Fruit fly (Drosophila melanogaster): ENCODE results near the gene Ptip.
A peak's percentile ranks its signal among the peaks of the same experiment; 100 is the strongest.

Ptip gene

dm6 chr3L:14001658-14002523 is 27.0 kb downstream of the Ptip start, which contains the start of the genes Nprl3 and upSET (continued):
- TF ChIP-seq CG16779 (GFP tag; IDR thresholded peaks at IDR 0.05) (no peak), CG5180 (GFP tag; optimal IDR thresholded peaks at IDR 0.05) (no peak), CG4328 (GFP tag; optimal IDR thresholded peaks at IDR 0.05) (no peak), CG4854 (GFP tag; optimal IDR thresholded peaks at IDR 0.05) (no peak), CG17359 (tag; optimal IDR thresholded peaks at IDR 0.05) (peak; percentile 51), CG30431 (GFP tag; optimal IDR thresholded peaks at IDR 0.05) (no peak), Rfx (GFP tag; IDR thresholded peaks at IDR 0.05) (peak; percentile 38; the same call in 1 of the 2 replicates), her (GFP tag; optimal IDR thresholded peaks at IDR 0.05) (no peak), Myb (GFP tag; optimal IDR thresholded peaks at IDR 0.05) (peak; percentile 6), gfzf (GFP tag; optimal IDR thresholded peaks at IDR 0.05) (peak; percentile 84), danr (GFP tag; IDR thresholded peaks at IDR 0.05) (no peak), CG34422 (GFP tag; IDR thresholded peaks at IDR 0.05) (peak; percentile 34; the same call in 1 of the 3 replicates), jigr1 (GFP tag; IDR thresholded peaks at IDR 0.05) (no peak), CG2129 (GFP tag; IDR thresholded peaks at IDR 0.05; ENCODE audit: partially characterized antibody) (peak; percentile 73), Bgb (GFP tag; IDR thresholded peaks at IDR 0.05; ENCODE audit: partially characterized antibody) (peak; percentile 91), CG12769 (tag; optimal IDR thresholded peaks at IDR 0.05) (no peak), pho (GFP tag; optimal IDR thresholded peaks at IDR 0.05) (peak; percentile 16), chinmo (GFP tag; IDR thresholded peaks at IDR 0.05; ENCODE audit: partially characterized antibody) (peak; percentile 71; the same call in 1 of the 4 replicates), CG7963 (GFP tag; IDR thresholded peaks at IDR 0.05; ENCODE audit: partially characterized antibody) (peak; percentile 77), zen2 (GFP tag; IDR thresholded peaks at IDR 0.05; ENCODE audit: partially characterized antibody) (peak; percentile 20; the same call in 1 of the 3 replicates), Xrp1 (GFP tag; IDR thresholded peaks at IDR 0.05) (no peak; the same call in 1 of the 2 replicates), bbx (GFP tag; IDR thresholded peaks at IDR 0.05; ENCODE audit: partially characterized antibody) (peak; percentile 90), kah (GFP tag; optimal IDR thresholded peaks at IDR 0.05) (no peak), Lhr (GFP tag; optimal IDR thresholded peaks at IDR 0.05) (peak; percentile 33), CG14667 (GFP tag; IDR thresholded peaks at IDR 0.05) (no peak), E2f2 (GFP tag; IDR thresholded peaks at IDR 0.05) (0 out of 2 replicates have a peak, but pooled peaks have one; percentile 22), hkb (optimal IDR thresholded peaks at IDR 0.05) (no peak), hkb (GFP tag; IDR thresholded peaks at IDR 0.05) (0 out of 2 replicates have a peak, but pooled peaks have one; percentile 24), Max (GFP tag; optimal IDR thresholded peaks at IDR 0.05) (peak; percentile 24), hbn (GFP tag; IDR thresholded peaks at IDR 0.05; ENCODE audit: partially characterized antibody) (peak; percentile 80), HLH4C (GFP tag; IDR thresholded peaks at IDR 0.05; ENCODE audit: partially characterized antibody) (peak; percentile 79), Ravus (GFP tag; IDR thresholded peaks at IDR 0.05) (no peak), D (optimal IDR thresholded peaks at IDR 0.05) (no peak), D (GFP tag; optimal IDR thresholded peaks at IDR 0.05) (no peak), sens (GFP tag) (peak; percentile 72), Nf-YC (tag; optimal IDR thresholded peaks at IDR 0.05) (peak; percentile 60), GATAe (GFP tag; conservative IDR thresholded peaks at IDR 0.05) (no peak), CG15696 (tag; optimal IDR thresholded peaks at IDR 0.05) (no peak), CG12299 (tag; optimal IDR thresholded peaks at IDR 0.05) (peak; percentile 11), ato (GFP tag; IDR thresholded peaks at IDR 0.05; ENCODE audit: partially characterized antibody) (peak; percentile 69; the same call in 1 of the 2 replicates), Hmr (GFP tag; optimal IDR thresholded peaks at IDR 0.05) (peak; percentile 34), CG2678 (tag; optimal IDR thresholded peaks at IDR 0.05) (peak; percentile 14), Doc3 (GFP tag; IDR thresholded peaks at IDR 0.05; ENCODE audit: partially characterized antibody) (peak; percentile 80), Dll (GFP tag; IDR thresholded peaks at IDR 0.05; ENCODE audit: partially characterized antibody) (peak; percentile 90), CrebB (tag; optimal IDR thresholded peaks at IDR 0.05) (no peak), vvl (GFP tag; IDR thresholded peaks at IDR 0.05) (0 out of 2 replicates have a peak, but pooled peaks have one; percentile 2), CG10431 (GFP tag; optimal IDR thresholded peaks at IDR 0.05) (no peak), ERR (GFP tag; optimal IDR thresholded peaks at IDR 0.05) (no peak)
